Worm (Caenorhabditis elegans): ENCODE measurements around the gene ZC116.1.

DNA sequence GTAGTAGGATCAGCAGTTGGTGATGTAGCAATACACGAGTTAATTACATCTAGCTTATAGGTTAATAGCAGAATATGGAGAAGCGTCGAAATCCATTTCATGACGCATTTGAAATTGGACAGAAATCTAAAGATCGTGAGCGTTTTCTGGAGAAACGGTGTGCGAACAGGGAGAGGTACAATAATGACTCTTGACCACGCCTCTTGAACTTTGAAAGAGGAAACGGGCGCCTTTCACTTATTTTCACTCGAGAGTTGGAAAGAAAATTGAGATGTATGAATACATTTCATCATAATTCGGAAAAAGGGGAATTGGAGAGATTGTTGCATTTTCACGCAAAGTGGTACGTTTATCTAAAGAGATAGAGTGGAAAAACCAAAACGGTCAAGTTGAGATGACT, 20.1 kb downstream of the ZC116.1 start, which contains the start of gene F56H9.6:
- TF ChIP-seq him-1 (tag; optimal IDR thresholded peaks at IDR 0.05) (no peak), dao-5 (tag; optimal IDR thresholded peaks at IDR 0.05) (no peak), W03F9.2 (tag; optimal IDR thresholded peaks at IDR 0.05) (no peak)

Measured in whole organism, L4/young adult.